Fruit fly (Drosophila melanogaster): Measurements from ENCODE around the gene Usp12-46.

Usp12-46 gene

DNA sequence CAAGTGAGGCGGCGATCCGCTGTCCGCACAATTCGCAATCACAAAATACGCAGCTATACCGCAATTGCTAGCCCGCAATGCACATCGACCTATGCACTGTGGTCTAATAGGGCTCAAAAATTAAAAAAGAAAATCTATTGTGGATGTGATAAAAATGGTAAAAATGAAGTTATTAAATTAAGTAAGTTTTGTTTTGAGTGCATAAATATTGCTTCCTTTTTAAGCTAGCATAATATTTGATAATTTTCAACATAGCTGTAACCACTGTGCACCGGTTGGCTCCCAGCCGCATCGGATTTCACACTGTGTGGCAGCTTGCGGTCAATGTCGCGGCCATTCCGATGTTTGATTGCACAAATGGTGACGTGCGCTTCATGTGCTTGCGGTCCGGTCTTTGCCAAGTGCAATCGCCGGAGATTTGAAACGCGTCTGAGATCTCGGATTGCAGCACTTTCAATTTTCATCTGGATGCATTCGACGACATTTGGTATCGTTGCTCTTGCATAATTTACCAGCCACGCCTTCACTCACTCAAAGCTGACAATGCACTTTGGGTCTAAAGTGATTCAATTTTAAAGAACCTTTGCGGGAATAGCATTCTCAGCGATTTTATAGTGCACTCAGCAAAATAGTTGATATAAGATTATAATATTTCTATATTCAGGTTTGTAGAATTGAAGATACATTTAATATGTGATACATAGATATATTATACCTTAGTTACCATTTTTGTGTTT, 65.9 kb downstream of the Usp12-46 start (continued):
- no peak for TF ChIP-seq CG7987 (GFP tag; optimal IDR thresholded peaks at IDR 0.05)
- TF ChIP-seq CG18599 (GFP tag; optimal IDR thresholded peaks at IDR 0.05), result no peak
- no peak for TF ChIP-seq cas (GFP tag; IDR thresholded peaks at IDR 0.05)
- TF ChIP-seq NK7.1 (GFP tag; optimal IDR thresholded peaks at IDR 0.05), result no peak
- no peak for TF ChIP-seq trem (tag; optimal IDR thresholded peaks at IDR 0.05)
- TF ChIP-seq CG11504 (tag; optimal IDR thresholded peaks at IDR 0.05), result peak; percentile 39
- TF ChIP-seq tll (GFP tag; optimal IDR thresholded peaks at IDR 0.05), result no peak
- TF ChIP-seq H2.0 (GFP tag; IDR thresholded peaks at IDR 0.05), result peak; percentile 13; the same call in 1 of the 2 replicates
- TF ChIP-seq Ssrp (tag; optimal IDR thresholded peaks at IDR 0.05), result no peak
- TF ChIP-seq Poxn (GFP tag; IDR thresholded peaks at IDR 0.05), result no peak
- no peak for TF ChIP-seq CG12769 (tag; optimal IDR thresholded peaks at IDR 0.05)
- TF ChIP-seq hth (optimal IDR thresholded peaks at IDR 0.05), result no peak
- TF ChIP-seq zfh1 (GFP tag; IDR thresholded peaks at IDR 0.05), result peak; percentile 66; the same call in 2 of the 3 replicates
- no peak; the same call in 2 of the 3 replicates for TF ChIP-seq dysf (GFP tag; IDR thresholded peaks at IDR 0.05)
- no peak for TF ChIP-seq crol (GFP tag; IDR thresholded peaks at IDR 0.05)
- TF ChIP-seq cad (GFP tag; optimal IDR thresholded peaks at IDR 0.05), result no peak
- TF ChIP-seq CG7963 (GFP tag; IDR thresholded peaks at IDR 0.05; ENCODE audit: partially characterized antibody), result no peak
- no peak for TF ChIP-seq klu (GFP tag; IDR thresholded peaks at IDR 0.05)
- TF ChIP-seq esg (GFP tag; conservative IDR thresholded peaks at IDR 0.05), result peak; percentile 25; the same call in 1 of the 2 replicates
- 0 out of 2 replicates have a peak, but pooled peaks have one; percentile 41 for TF ChIP-seq E2f1 (GFP tag; IDR thresholded peaks at IDR 0.05)
- TF ChIP-seq tgo (GFP tag; IDR thresholded peaks at IDR 0.05), result peak; percentile 41; the same call in 1 of the 3 replicates
- TF ChIP-seq CG8924 (tag; optimal IDR thresholded peaks at IDR 0.05), result no peak
- TF ChIP-seq CG11456 (GFP tag; IDR thresholded peaks at IDR 0.05), result no peak
- no peak for TF ChIP-seq Gug (GFP tag; IDR thresholded peaks at IDR 0.05)
- TF ChIP-seq phol (tag; optimal IDR thresholded peaks at IDR 0.05), result no peak
- TF ChIP-seq CG14014 (GFP tag; IDR thresholded peaks at IDR 0.05), result no peak
- no peak for TF ChIP-seq CG2875 (GFP tag; optimal IDR thresholded peaks at IDR 0.05)
- no peak for TF ChIP-seq rib (GFP tag; IDR thresholded peaks at IDR 0.05)
- TF ChIP-seq CG4820 (GFP tag; optimal IDR thresholded peaks at IDR 0.05), result peak; percentile 15
- no peak for TF ChIP-seq lab (GFP tag; optimal IDR thresholded peaks at IDR 0.05)
- TF ChIP-seq HLH4C (GFP tag; IDR thresholded peaks at IDR 0.05; ENCODE audit: partially characterized antibody), result no peak
- peak; percentile 14; the same call in 1 of the 2 replicates for TF ChIP-seq Ada2b (GFP tag; IDR thresholded peaks at IDR 0.05)
- TF ChIP-seq inv (GFP tag; IDR thresholded peaks at IDR 0.05; ENCODE audit: partially characterized antibody), result no peak
- no peak for TF ChIP-seq kay (GFP tag; optimal IDR thresholded peaks at IDR 0.05)
- no peak for TF ChIP-seq jing (GFP tag; optimal IDR thresholded peaks at IDR 0.05)
- TF ChIP-seq ash1 (GFP tag; optimal IDR thresholded peaks at IDR 0.05), result no peak
- no peak for TF ChIP-seq lov (optimal IDR thresholded peaks at IDR 0.05)
- 0 out of 3 replicates have a peak, but pooled peaks have one; percentile 21 for TF ChIP-seq lov (GFP tag; IDR thresholded peaks at IDR 0.05)
- no peak for TF ChIP-seq dimm (GFP tag; IDR thresholded peaks at IDR 0.05)
- TF ChIP-seq CG9876 (GFP tag; optimal IDR thresholded peaks at IDR 0.05), result no peak
- TF ChIP-seq Bgb (GFP tag; IDR thresholded peaks at IDR 0.05; ENCODE audit: partially characterized antibody), result no peak
- TF ChIP-seq ase (GFP tag; IDR thresholded peaks at IDR 0.05), result no peak
- no peak for TF ChIP-seq CG9817 (tag; optimal IDR thresholded peaks at IDR 0.05)
- no peak for TF ChIP-seq TFAM (GFP tag; optimal IDR thresholded peaks at IDR 0.05)
- TF ChIP-seq schlank (tag; optimal IDR thresholded peaks at IDR 0.05), result no peak
- TF ChIP-seq CG12236 (GFP tag; optimal IDR thresholded peaks at IDR 0.05), result no peak
- TF ChIP-seq chinmo (GFP tag; IDR thresholded peaks at IDR 0.05; ENCODE audit: partially characterized antibody), result no peak
- no peak for TF ChIP-seq pb (GFP tag; optimal IDR thresholded peaks at IDR 0.05)
- no peak for TF ChIP-seq Dp (GFP tag; optimal IDR thresholded peaks at IDR 0.05)
- TF ChIP-seq z (GFP tag; IDR thresholded peaks at IDR 0.05), result no peak

All from whole organism, embryonic.